Fruit fly (Drosophila melanogaster): ENCODE measurements around the gene CG12268.

Gene CG12268

dm6 chr3R:23958091-23958838 is 10.0 kb upstream of the CG12268 start, which contains the start of the genes GluProRS and AP-1sigma (continued):
- peak; percentile 39 for TF ChIP-seq run (tag; optimal IDR thresholded peaks at IDR 0.05)
- peak; percentile 55 for TF ChIP-seq ab (GFP tag; optimal IDR thresholded peaks at IDR 0.05)
- TF ChIP-seq CG16779 (GFP tag; IDR thresholded peaks at IDR 0.05), result peak; percentile 83
- TF ChIP-seq unpg (GFP tag; optimal IDR thresholded peaks at IDR 0.05), result peak; percentile 90
- no peak; the same call in none of the 3 replicates for TF ChIP-seq CG17361 (GFP tag; IDR thresholded peaks at IDR 0.05)
- peak in 1 of 2 experiments; percentile 30 for TF ChIP-seq insv (GFP tag; optimal IDR thresholded peaks at IDR 0.05)
- TF ChIP-seq CG9876 (GFP tag; optimal IDR thresholded peaks at IDR 0.05), result peak; percentile 72
- TF ChIP-seq chn (GFP tag; optimal IDR thresholded peaks at IDR 0.05), result peak; percentile 90
- peak; percentile 92 for TF ChIP-seq bcd (GFP tag; optimal IDR thresholded peaks at IDR 0.05)
- TF ChIP-seq CG6689 (GFP tag; IDR thresholded peaks at IDR 0.05), result peak; percentile 94
- TF ChIP-seq Sry-β (GFP tag; optimal IDR thresholded peaks at IDR 0.05), result no peak
- peak; percentile 95 for TF ChIP-seq Xbp1 (GFP tag; optimal IDR thresholded peaks at IDR 0.05)
- TF ChIP-seq abd-A (tag; optimal IDR thresholded peaks at IDR 0.05), result no peak
- peak; percentile 93 for TF ChIP-seq Hsf (GFP tag; optimal IDR thresholded peaks at IDR 0.05)
- TF ChIP-seq Kr (GFP tag; optimal IDR thresholded peaks at IDR 0.05), result no peak
- peak; percentile 99 for TF ChIP-seq Sin3A (optimal IDR thresholded peaks at IDR 0.05)
- TF ChIP-seq gsb (GFP tag; IDR thresholded peaks at IDR 0.05), result peak; percentile 90
- peak; percentile 91 for TF ChIP-seq CG7357 (GFP tag; IDR thresholded peaks at IDR 0.05)
- no peak for TF ChIP-seq CG1832 (GFP tag; optimal IDR thresholded peaks at IDR 0.05)
- TF ChIP-seq Dbx (GFP tag; IDR thresholded peaks at IDR 0.05), result peak; percentile 98
- peak; percentile 84 for TF ChIP-seq CG13624 (GFP tag; optimal IDR thresholded peaks at IDR 0.05)
- TF ChIP-seq D19B (GFP tag; optimal IDR thresholded peaks at IDR 0.05), result peak; percentile 67
- TF ChIP-seq CG1792 (GFP tag; optimal IDR thresholded peaks at IDR 0.05), result peak; percentile 31
- TF ChIP-seq CG13424 (tag; optimal IDR thresholded peaks at IDR 0.05), result peak; percentile 91
- TF ChIP-seq slp2 (GFP tag; optimal IDR thresholded peaks at IDR 0.05), result peak; percentile 62
- peak; percentile 70 for TF ChIP-seq mirr (GFP tag; optimal IDR thresholded peaks at IDR 0.05)
- peak; percentile 96 for TF ChIP-seq CG10366 (GFP tag; IDR thresholded peaks at IDR 0.05)
- TF ChIP-seq CG7556 (GFP tag; optimal IDR thresholded peaks at IDR 0.05), result peak; percentile 82
- peak; percentile 52 for TF ChIP-seq CG8281 (tag; optimal IDR thresholded peaks at IDR 0.05)
- peak; percentile 68 for TF ChIP-seq CG6683 (GFP tag; optimal IDR thresholded peaks at IDR 0.05)
- peak; percentile 76; the same call in 1 of the 2 replicates for TF ChIP-seq tna (GFP tag; IDR thresholded peaks at IDR 0.05; ENCODE audit: partially characterized antibody)
- peak; percentile 97 for TF ChIP-seq Dll (GFP tag; IDR thresholded peaks at IDR 0.05; ENCODE audit: partially characterized antibody)
- no peak for TF ChIP-seq Hmx (GFP tag; optimal IDR thresholded peaks at IDR 0.05)
- TF ChIP-seq CG15479 (GFP tag; optimal IDR thresholded peaks at IDR 0.05), result no peak
- peak; percentile 91 for TF ChIP-seq ssp (GFP tag; IDR thresholded peaks at IDR 0.05)
- TF ChIP-seq btn (GFP tag; optimal IDR thresholded peaks at IDR 0.05), result peak; percentile 42
- TF ChIP-seq CG12942 (GFP tag; optimal IDR thresholded peaks at IDR 0.05), result peak; percentile 92
- TF ChIP-seq MBD-R2 (GFP tag; IDR thresholded peaks at IDR 0.05), result peak; percentile 95
- peak; percentile 81 for TF ChIP-seq YL-1 (GFP tag; optimal IDR thresholded peaks at IDR 0.05)
- TF ChIP-seq kni (GFP tag; optimal IDR thresholded peaks at IDR 0.05), result peak; percentile 51
- TF ChIP-seq CG4424 (GFP tag; optimal IDR thresholded peaks at IDR 0.05), result peak; percentile 92
- no peak for TF ChIP-seq nau (GFP tag; optimal IDR thresholded peaks at IDR 0.05)
- TF ChIP-seq Lhr (GFP tag; optimal IDR thresholded peaks at IDR 0.05), result peak; percentile 74
- TF ChIP-seq sr (GFP tag; IDR thresholded peaks at IDR 0.05), result peak; percentile 87
- peak; percentile 71 for TF ChIP-seq gcm2 (GFP tag; optimal IDR thresholded peaks at IDR 0.05)
- TF ChIP-seq p53 (GFP tag; optimal IDR thresholded peaks at IDR 0.05), result peak; percentile 58
- TF ChIP-seq lbe (GFP tag; optimal IDR thresholded peaks at IDR 0.05), result peak; percentile 81
- peak; percentile 92 for TF ChIP-seq CG2199 (GFP tag; IDR thresholded peaks at IDR 0.05)
- TF ChIP-seq pzg (GFP tag; optimal IDR thresholded peaks at IDR 0.05), result peak; percentile 78
- peak; percentile 48 for TF ChIP-seq CG3163 (GFP tag; optimal IDR thresholded peaks at IDR 0.05)

Measured in whole organism, embryonic.